Worm (Caenorhabditis elegans): ENCODE results near the gene C28A5.6.

C28A5.6 gene

ce11 chrIII:4429402-4429801 is at the start of gene C28A5.6:
TSS of gene C28A5.6 (minus strand) at chrIII:4429502.
- TF ChIP-seq hlh-26 (GFP tag; conservative IDR thresholded peaks at IDR 0.05) (no peak), ztf-18 (tag; optimal IDR thresholded peaks at IDR 0.05) (no peak), fkh-3 (tag; optimal IDR thresholded peaks at IDR 0.05) (no peak), mel-28 (tag; optimal IDR thresholded peaks at IDR 0.05; ENCODE audit: borderline replicate concordance) (no peak)

ce11 chrIII:4477472-4477871 is 48.2 kb upstream of the C28A5.6 start, which contains the start of gene ins-17:
TSS of gene ins-17 (minus strand) at chrIII:4477572.
- TF ChIP-seq attf-5 (GFP tag; optimal IDR thresholded peaks at IDR 0.05) (no peak), T26A5.8 (tag; optimal IDR thresholded peaks at IDR 0.05) (no peak), ets-4 (GFP tag; optimal IDR thresholded peaks at IDR 0.05) (no peak), madf-6 (GFP tag; IDR thresholded peaks at IDR 0.05) (no peak), ztf-28 (GFP tag; IDR thresholded peaks at IDR 0.05) (no peak), nfya-2 (GFP tag; IDR thresholded peaks at IDR 0.05) (no peak), nhr-80 (tag; optimal IDR thresholded peaks at IDR 0.05) (no peak), hsf-1 (GFP tag; IDR thresholded peaks at IDR 0.05) (no peak), pbrm-1 (GFP tag; IDR thresholded peaks at IDR 0.05) (no peak), lin-40 (tag; optimal IDR thresholded peaks at IDR 0.05) (no peak), F23B12.7 (tag; optimal IDR thresholded peaks at IDR 0.05; ENCODE audit: insufficient read depth) (no peak), rcor-1 (GFP tag; IDR thresholded peaks at IDR 0.05) (no peak), F10E7.11 (tag; optimal IDR thresholded peaks at IDR 0.05) (no peak), snpc-1.3 (tag; optimal IDR thresholded peaks at IDR 0.05; ENCODE audit: insufficient read depth) (no peak), aptf-3 (GFP tag; IDR thresholded peaks at IDR 0.05) (no peak), F55B11.4 (tag; optimal IDR thresholded peaks at IDR 0.05; ENCODE audit: borderline replicate concordance, insufficient read depth) (no peak), B0035.1 (tag; optimal IDR thresholded peaks at IDR 0.05) (no peak), rec-8 (tag; optimal IDR thresholded peaks at IDR 0.05) (no peak), ztf-26 (tag; optimal IDR thresholded peaks at IDR 0.05) (no peak), F22D6.2 (tag; optimal IDR thresholded peaks at IDR 0.05) (no peak)

DNA sequence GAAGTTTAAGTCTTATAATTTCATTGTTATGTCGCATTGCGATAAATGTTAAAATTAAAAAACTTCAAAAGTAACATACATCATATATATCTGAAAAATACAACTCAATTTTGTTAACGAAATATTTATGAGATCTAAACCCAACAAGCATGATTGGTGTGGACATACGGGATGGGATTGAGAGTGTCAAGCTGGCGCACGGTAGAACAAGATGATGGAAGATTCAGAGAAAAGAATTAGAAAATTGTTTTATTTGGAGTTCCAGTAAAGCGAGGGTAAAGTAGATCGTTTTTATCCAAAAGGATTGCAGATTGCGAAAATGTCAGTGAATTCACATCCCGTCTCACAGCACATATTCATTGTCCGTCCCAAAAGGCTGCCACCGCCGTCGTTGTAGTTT is 47.5 kb upstream of the C28A5.6 start:
- no peak for TF ChIP-seq F39B2.1 (GFP tag; IDR thresholded peaks at IDR 0.05)
- no peak for TF ChIP-seq snpc-1.3 (tag; optimal IDR thresholded peaks at IDR 0.05; ENCODE audit: insufficient read depth)
- 0 out of 2 replicates have a peak, but pooled peaks have one; percentile 38 for TF ChIP-seq nfyb-1 (GFP tag; IDR thresholded peaks at IDR 0.05)
- TF ChIP-seq F57C9.4 (tag; optimal IDR thresholded peaks at IDR 0.05), result no peak
- TF ChIP-seq aptf-3 (GFP tag; IDR thresholded peaks at IDR 0.05), result no peak
- TF ChIP-seq hlh-12 (tag; optimal IDR thresholded peaks at IDR 0.05), result no peak
- TF ChIP-seq mes-4 (tag; optimal IDR thresholded peaks at IDR 0.05), result no peak
- TF ChIP-seq unc-130 (GFP tag; optimal IDR thresholded peaks at IDR 0.05), result peak; percentile 6
- peak; percentile 23 for TF ChIP-seq attf-5 (GFP tag; optimal IDR thresholded peaks at IDR 0.05)
- no peak for TF ChIP-seq rpc-1 (optimal IDR thresholded peaks at IDR 0.05)
- no peak for TF ChIP-seq rpc-1 (tag; optimal IDR thresholded peaks at IDR 0.05)
- TF ChIP-seq hmg-20 (GFP tag; IDR thresholded peaks at IDR 0.05), result no peak
- no peak for TF ChIP-seq mcd-1 (GFP tag; IDR thresholded peaks at IDR 0.05)
- TF ChIP-seq akir-1 (GFP tag; optimal IDR thresholded peaks at IDR 0.05), result no peak
- TF ChIP-seq nhr-27 (tag; optimal IDR thresholded peaks at IDR 0.05), result no peak
- no peak for TF ChIP-seq F23B12.7 (tag; optimal IDR thresholded peaks at IDR 0.05; ENCODE audit: insufficient read depth)
- no peak for TF ChIP-seq F33H1.4 (GFP tag; IDR thresholded peaks at IDR 0.05)
- no peak for TF ChIP-seq ets-4 (GFP tag; optimal IDR thresholded peaks at IDR 0.05)
- TF ChIP-seq cebp-1 (GFP tag; IDR thresholded peaks at IDR 0.05), result no peak
- no peak for TF ChIP-seq cebp-1 (tag; optimal IDR thresholded peaks at IDR 0.05)
- peak; percentile 45; the same call in 1 of the 2 replicates for TF ChIP-seq ceh-100 (GFP tag; IDR thresholded peaks at IDR 0.05)
- TF ChIP-seq ztf-25 (GFP tag; IDR thresholded peaks at IDR 0.05), result no peak
- no peak for TF ChIP-seq egrh-3 (GFP tag; IDR thresholded peaks at IDR 0.05)
- peak; percentile 46 for TF ChIP-seq hmg-1.2 (GFP tag; IDR thresholded peaks at IDR 0.05)
- TF ChIP-seq nfya-2 (GFP tag; IDR thresholded peaks at IDR 0.05), result 0 out of 2 replicates have a peak, but pooled peaks have one; percentile 7
- TF ChIP-seq Y67H2A.10 (GFP tag; conservative IDR thresholded peaks at IDR 0.05), result no peak
- TF ChIP-seq lag-1 (GFP tag; IDR thresholded peaks at IDR 0.05), result no peak
- TF ChIP-seq Y79H2A.3 (GFP tag; conservative IDR thresholded peaks at IDR 0.05), result no peak
- peak; percentile 54; the same call in 1 of the 2 replicates for TF ChIP-seq pbrm-1 (GFP tag; IDR thresholded peaks at IDR 0.05)
- no peak for TF ChIP-seq B0035.1 (tag; optimal IDR thresholded peaks at IDR 0.05)
